Fruit fly (Drosophila melanogaster) whole organism, adult: Measurements from ENCODE around the gene Hou.

ENCODE experiments used
- CG11617 ChIP-seq: fragments of 200-800 bp; sonication (Bioruptor generic); optimal IDR thresholded peaks from 2 replicates; lab custom pipeline; 2017; ENCODE audit warnings: mild to moderate bottlenecking, missing biosample characterization, missing genetic modification reagents, missing genetic modification characterization
- CG12768 ChIP-seq: fragments of 200-800 bp; sonication (Bioruptor generic); optimal IDR thresholded peaks from 2 replicates; lab custom pipeline; 2017; ENCODE audit warnings: missing biosample characterization, missing genetic modification characterization, mild to moderate bottlenecking, moderate library complexity, missing genetic modification reagents
- CG14711 ChIP-seq: fragments of 200-800 bp; sonication (Bioruptor generic); optimal IDR thresholded peaks from 2 replicates; lab custom pipeline; 2018; ENCODE audit warnings: missing biosample characterization, mild to moderate bottlenecking, missing genetic modification characterization, moderate library complexity
- CG1620 ChIP-seq: fragments of 200-800 bp; sonication (Bioruptor generic); optimal IDR thresholded peaks from 2 replicates; lab custom pipeline; 2016; ENCODE audit warnings: missing biosample characterization, missing genetic modification characterization
- CG33017 ChIP-seq: fragments of 200-800 bp; sonication (Bioruptor generic); optimal IDR thresholded peaks from 2 replicates; lab custom pipeline; 2018; ENCODE audit warnings: missing biosample characterization, mild to moderate bottlenecking, missing genetic modification characterization, moderate library complexity
- CG5204 ChIP-seq: fragments of 200-800 bp; sonication (Bioruptor generic); optimal IDR thresholded peaks from 2 replicates; lab custom pipeline; 2016; ENCODE audit warnings: missing biosample characterization, missing genetic modification characterization
- CG7045 ChIP-seq: fragments of 200-800 bp; sonication (Bioruptor generic); optimal IDR thresholded peaks from 2 replicates; lab custom pipeline; 2017; ENCODE audit warnings: missing biosample characterization, mild to moderate bottlenecking, missing genetic modification characterization
- CG7101 ChIP-seq: fragments of 200-800 bp; sonication (Bioruptor generic); optimal IDR thresholded peaks from 2 replicates; lab custom pipeline; 2018; ENCODE audit warnings: missing biosample characterization, mild to moderate bottlenecking, missing genetic modification characterization, moderate library complexity
- Clk ChIP-seq: fragments of 200-800 bp; sonication (Bioruptor generic); optimal IDR thresholded peaks from 2 replicates; lab custom pipeline; 2017; ENCODE audit warnings: missing biosample characterization, missing genetic modification characterization
- Crg-1 ChIP-seq: fragments of 200-800 bp; sonication (Bioruptor generic); optimal IDR thresholded peaks from 2 replicates; lab custom pipeline; 2016; ENCODE audit warnings: missing biosample characterization, missing genetic modification characterization
- Hr96 ChIP-seq: fragments of 200-800 bp; sonication (Bioruptor generic); optimal IDR thresholded peaks from 2 replicates; lab custom pipeline; 2016; ENCODE audit warnings: missing biosample characterization, missing genetic modification characterization
- Mnt ChIP-seq: fragments of 200-800 bp; sonication (Bioruptor generic); optimal IDR thresholded peaks from 2 replicates; lab custom pipeline; 2016; ENCODE audit warnings: missing biosample characterization, mild to moderate bottlenecking, missing genetic modification characterization
- bab1 ChIP-seq: fragments of 200-800 bp; sonication (Bioruptor generic); optimal IDR thresholded peaks from 3 replicates; lab custom pipeline; 2019; ENCODE audit warnings: missing biosample characterization, mild to moderate bottlenecking, missing genetic modification characterization, moderate library complexity
- cic ChIP-seq: fragments of 200-800 bp; sonication (Bioruptor generic); optimal IDR thresholded peaks from 2 replicates; lab custom pipeline; 2017; ENCODE audit warnings: missing biosample characterization, mild to moderate bottlenecking, missing genetic modification characterization, moderate library complexity
- cnc ChIP-seq, 2 experiments: fragments of >200 bp; optimal IDR thresholded peaks; 2 replicates each; lab custom pipeline; 2017
- kay ChIP-seq: fragments of 200-800 bp; sonication (Bioruptor generic); peaks from one replicate; lab custom pipeline; 2016; ENCODE audit warnings: missing biosample characterization, missing genetic modification characterization, borderline replicate concordance
- ovo ChIP-seq: fragments of 200-800 bp; sonication (Bioruptor generic); optimal IDR thresholded peaks from 2 replicates; lab custom pipeline; 2016; ENCODE audit warnings: missing biosample characterization, missing genetic modification characterization
- pad ChIP-seq: fragments of 200-800 bp; sonication (Bioruptor generic); optimal IDR thresholded peaks from 3 replicates; lab custom pipeline; 2017; ENCODE audit warnings: missing biosample characterization, missing genetic modification characterization, mild to moderate bottlenecking, moderate library complexity, missing genetic modification reagents
- tj ChIP-seq: fragments of 200-800 bp; sonication (Bioruptor generic); optimal IDR thresholded peaks from 3 replicates; lab custom pipeline; 2017; ENCODE audit warnings: missing biosample characterization, mild to moderate bottlenecking, missing genetic modification characterization, moderate library complexity
- toe ChIP-seq: fragments of 200-800 bp; sonication (Bioruptor generic); optimal IDR thresholded peaks from 2 replicates; lab custom pipeline; 2016; ENCODE audit warnings: missing biosample characterization, missing genetic modification characterization

The Hou gene

dm6 chrX:18645720-18646213 lies 4.5 kb downstream of the Hou start:
- TF ChIP-seq kay (GFP tag; lab: Kevin White, UChicago), result no peak
- no peak for TF ChIP-seq Clk (GFP tag; lab: Kevin White, UChicago)
- peak; percentile 37 for TF ChIP-seq ovo (GFP tag; lab: Kevin White, UChicago)
- TF ChIP-seq Hr96 (GFP tag; lab: Kevin White, UChicago), result peak; percentile 28
- TF ChIP-seq CG11617, result peak; percentile 12
- no peak for TF ChIP-seq bab1
- TF ChIP-seq CG7101, result peak; percentile 49
- TF ChIP-seq tj (GFP tag; lab: Kevin White, UChicago), result peak; percentile 10
- TF ChIP-seq cic (GFP tag; lab: Kevin White, UChicago), result no peak
- no peak for TF ChIP-seq pad (GFP tag; lab: Kevin White, UChicago)
- peak; percentile 10 for TF ChIP-seq CG1620 (GFP tag; lab: Kevin White, UChicago)
- peak; percentile 50 for TF ChIP-seq CG5204 (GFP tag; lab: Kevin White, UChicago)
- TF ChIP-seq CG14711 (tag; lab: Kevin White, UChicago), result peak; percentile 36
- TF ChIP-seq CG7045 (GFP tag; lab: Kevin White, UChicago), result no peak
- peak; percentile 36 for TF ChIP-seq Crg-1 (GFP tag; lab: Kevin White, UChicago)
- TF ChIP-seq CG33017 (tag; lab: Kevin White, UChicago), result no peak
- TF ChIP-seq Mnt, result peak; percentile 34
- no peak for TF ChIP-seq cnc (optimal IDR thresholded peaks at IDR 0.05; lab: Kevin White, UChicago)

- TF ChIP-seq Mnt (peak; percentile 58), cic (GFP tag; lab: Kevin White, UChicago) (peak; percentile 25), kay (GFP tag; lab: Kevin White, UChicago) (no peak), Crg-1 (GFP tag; lab: Kevin White, UChicago) (no peak), bab1 (peak; percentile 46), CG5204 (GFP tag; lab: Kevin White, UChicago) (no peak), CG33017 (tag; lab: Kevin White, UChicago) (peak; percentile 78), ovo (GFP tag; lab: Kevin White, UChicago) (peak; percentile 10), CG12768 (GFP tag; lab: Kevin White, UChicago) (peak; percentile 64), CG14711 (tag; lab: Kevin White, UChicago) (peak; percentile 79), Clk (GFP tag; lab: Kevin White, UChicago) (peak; percentile 5), CG7045 (GFP tag; lab: Kevin White, UChicago) (peak; percentile 33), Hr96 (GFP tag; lab: Kevin White, UChicago) (peak; percentile 76), pad (GFP tag; lab: Kevin White, UChicago) (peak; percentile 60), CG11617 (peak; percentile 67), CG1620 (GFP tag; lab: Kevin White, UChicago) (peak; percentile 28), cnc (optimal IDR thresholded peaks at IDR 0.05; lab: Kevin White, UChicago) (no peak), toe (GFP tag; lab: Kevin White, UChicago) (peak; percentile 54), tj (GFP tag; lab: Kevin White, UChicago) (peak; percentile 26), CG7101 (peak; percentile 89)
Measured at dm6 chrX:18644890-18645289, 5.4 kb downstream of the Hou start.

dm6 chrX:18643057-18643656 lies 7.1 kb downstream of the Hou start:
- TF ChIP-seq pad (GFP tag; lab: Kevin White, UChicago), result no peak
- no peak for TF ChIP-seq CG11617
- TF ChIP-seq CG33017 (tag; lab: Kevin White, UChicago), result no peak
- TF ChIP-seq tj (GFP tag; lab: Kevin White, UChicago), result no peak
- TF ChIP-seq Clk (GFP tag; lab: Kevin White, UChicago), result no peak
- TF ChIP-seq CG12768 (GFP tag; lab: Kevin White, UChicago), result no peak
- TF ChIP-seq cnc (optimal IDR thresholded peaks at IDR 0.05; lab: Kevin White, UChicago), result no peak
- TF ChIP-seq CG7101, result no peak
- no peak for TF ChIP-seq Mnt
- no peak for TF ChIP-seq ovo (GFP tag; lab: Kevin White, UChicago)
- no peak for TF ChIP-seq CG1620 (GFP tag; lab: Kevin White, UChicago)
- no peak for TF ChIP-seq kay (GFP tag; lab: Kevin White, UChicago)
- TF ChIP-seq Hr96 (GFP tag; lab: Kevin White, UChicago), result no peak

dm6 chrX:18636275-18636947 lies 13.8 kb downstream of the Hou start:
- no peak for TF ChIP-seq tj (GFP tag; lab: Kevin White, UChicago)

dm6 chrX:18635118-18635552 lies 15.1 kb downstream of the Hou start:
- TF ChIP-seq CG7101 (peak; percentile 4), Hr96 (GFP tag; lab: Kevin White, UChicago) (no peak), tj (GFP tag; lab: Kevin White, UChicago) (no peak), Crg-1 (GFP tag; lab: Kevin White, UChicago) (no peak), bab1 (peak; percentile 2), Mnt (peak; percentile 19), CG1620 (GFP tag; lab: Kevin White, UChicago) (peak; percentile 50), ovo (GFP tag; lab: Kevin White, UChicago) (peak; percentile 28), CG12768 (GFP tag; lab: Kevin White, UChicago) (no peak), CG5204 (GFP tag; lab: Kevin White, UChicago) (no peak)
